Fruit fly (Drosophila melanogaster) S2 (cell line): ENCODE measurements around the gene eIF2Bepsilon.

Source experiments
- CG8478 ChIP-seq: fragments of >200 bp; optimal IDR thresholded peaks from 2 replicates; lab custom pipeline; 2018
- CTCF ChIP-seq, 2 experiments: fragments of >200 bp; optimal IDR thresholded peaks; 2 replicates each; lab custom pipeline; 2018

Gene eIF2Bepsilon

dm6 chrX:1927473-1928306, 5.0 kb upstream of the eIF2Bepsilon start, which contains the start of gene CG11596:
Gene CG11596 (plus strand): TSS chrX:1927683.
- TF ChIP-seq CTCF (optimal IDR thresholded peaks at IDR 0.05; lab: Kevin White, UChicago) = no peak

dm6 chrX:1909533-1909932, 13.1 kb downstream of the eIF2Bepsilon start:
- TF ChIP-seq CTCF (optimal IDR thresholded peaks at IDR 0.05; lab: Kevin White, UChicago) (no peak), CG8478 (lab: Kevin White, UChicago) (no peak)

- TF ChIP-seq CG8478 (lab: Kevin White, UChicago) (no peak), CTCF (optimal IDR thresholded peaks at IDR 0.05; lab: Kevin White, UChicago) (no peak)
Observed at dm6 chrX:1908757-1909156, 13.9 kb downstream of the eIF2Bepsilon start, which contains the start of the genes Edem1 and Rbcn-3B. Gene Edem1 (minus strand): TSS chrX:1908827. Gene Rbcn-3B (plus strand): TSS chrX:1908920.

- TF ChIP-seq CTCF (optimal IDR thresholded peaks at IDR 0.05; lab: Kevin White, UChicago) (no peak), CG8478 (lab: Kevin White, UChicago) (no peak)
Observed at dm6 chrX:1907727-1908264, 14.9 kb downstream of the eIF2Bepsilon start, which contains the start of gene mip130. Gene mip130 (plus strand): TSS chrX:1908239.

- TF ChIP-seq CG8478 (lab: Kevin White, UChicago) (no peak), CTCF (optimal IDR thresholded peaks at IDR 0.05; lab: Kevin White, UChicago) (no peak)
Observed at dm6 chrX:1903968-1904367, 18.7 kb downstream of the eIF2Bepsilon start.

dm6 chrX:1903077-1903476, 19.6 kb downstream of the eIF2Bepsilon start, which contains the start of gene CG32801:
Gene CG32801 (minus strand): TSS chrX:1903177.
- TF ChIP-seq CTCF (optimal IDR thresholded peaks at IDR 0.05; lab: Kevin White, UChicago) (no peak), CG8478 (lab: Kevin White, UChicago) (no peak)

- TF ChIP-seq CTCF (optimal IDR thresholded peaks at IDR 0.05; lab: Kevin White, UChicago) (no peak), CG8478 (lab: Kevin White, UChicago) (no peak)
Observed at dm6 chrX:1901605-1902136, 21.0 kb downstream of the eIF2Bepsilon start, which contains the start of gene Ldaf1. Gene Ldaf1 (minus strand): TSS chrX:1901911.

- no peak for TF ChIP-seq CG8478 (lab: Kevin White, UChicago)
- TF ChIP-seq CTCF (optimal IDR thresholded peaks at IDR 0.05; lab: Kevin White, UChicago) = no peak
Observed at dm6 chrX:1900123-1900818, 22.4 kb downstream of the eIF2Bepsilon start, which contains the start of gene arm. Gene arm (minus strand): TSS chrX:1900646.

dm6 chrX:1899445-1900085, 23.1 kb downstream of the eIF2Bepsilon start:
- TF ChIP-seq CTCF (optimal IDR thresholded peaks at IDR 0.05; lab: Kevin White, UChicago) (no peak), CG8478 (lab: Kevin White, UChicago) (no peak)

dm6 chrX:1897384-1897783, 25.3 kb downstream of the eIF2Bepsilon start:
- no peak for TF ChIP-seq CG8478 (lab: Kevin White, UChicago)

dm6 chrX:1893532-1893931, 29.1 kb downstream of the eIF2Bepsilon start:
- TF ChIP-seq CG8478 (lab: Kevin White, UChicago) (no peak), CTCF (optimal IDR thresholded peaks at IDR 0.05; lab: Kevin White, UChicago) (no peak)

- TF ChIP-seq CG8478 (lab: Kevin White, UChicago) = no peak
- peak in 1 of 2 experiments; percentile 33 for TF ChIP-seq CTCF (optimal IDR thresholded peaks at IDR 0.05; lab: Kevin White, UChicago)
Observed at dm6 chrX:1889926-1890325, 32.7 kb downstream of the eIF2Bepsilon start, which contains the start of the genes trr and mRpL16. Gene trr (minus strand): TSS chrX:1889950. Gene mRpL16 (plus strand): TSS chrX:1890256.

- TF ChIP-seq CTCF (optimal IDR thresholded peaks at IDR 0.05; lab: Kevin White, UChicago) (no peak), CG8478 (lab: Kevin White, UChicago) (no peak)
Observed at dm6 chrX:1880779-1881178, 41.9 kb downstream of the eIF2Bepsilon start.

dm6 chrX:1880139-1880556, 42.5 kb downstream of the eIF2Bepsilon start, which contains the start of gene Coa8:
Gene Coa8 (plus strand): TSS chrX:1880282.
- TF ChIP-seq CG8478 (lab: Kevin White, UChicago) = no peak
- no peak for TF ChIP-seq CTCF (optimal IDR thresholded peaks at IDR 0.05; lab: Kevin White, UChicago)
